Fruit fly (Drosophila melanogaster) whole organism, embryonic: ENCODE data around the gene ps.
A peak's percentile ranks its signal among the peaks of the same experiment; 100 is the strongest.

Experiments used
- Antp ChIP-seq: fragments of 200-800 bp; sonication (Bioruptor generic); optimal IDR thresholded peaks from 3 replicates; lab custom pipeline; 2016; ENCODE audit warnings: missing biosample characterization, missing genetic modification characterization
- Atf-2 ChIP-seq: fragments of 200-800 bp; sonication (Bioruptor generic); optimal IDR thresholded peaks from 2 replicates; lab custom pipeline; 2016; ENCODE audit warnings: missing biosample characterization, missing genetic modification characterization
- Atf3 ChIP-seq: fragments of 200-800 bp; sonication (Bioruptor generic); optimal IDR thresholded peaks from 3 replicates; lab custom pipeline; 2016; ENCODE audit warnings: missing biosample characterization, missing genetic modification characterization
- Atf6 ChIP-seq: fragments of 200-800 bp; sonication (Bioruptor generic); IDR thresholded peaks from 2 replicates; pipeline ENCODE4 v1.3.6; 2022; ENCODE audit warnings: missing biosample characterization, missing genetic modification characterization
- CG10147 ChIP-seq: fragments of 200-800 bp; sonication (Bioruptor generic); optimal IDR thresholded peaks from 2 replicates; lab custom pipeline; 2019; ENCODE audit warnings: missing biosample characterization, mild to moderate bottlenecking, missing genetic modification characterization, moderate library complexity
- CG10321 ChIP-seq: fragments of 200-800 bp; sonication (Bioruptor generic); IDR thresholded peaks from 2 replicates; pipeline ENCODE4 v1.3.6; 2022; ENCODE audit warnings: missing biosample characterization, missing genetic modification characterization
- CG10462 ChIP-seq: fragments of 200-800 bp; sonication (Bioruptor generic); optimal IDR thresholded peaks from 2 replicates; lab custom pipeline; 2016; ENCODE audit warnings: missing biosample characterization, missing genetic modification characterization
- CG11695 ChIP-seq: fragments of 200-800 bp; sonication (Bioruptor generic); IDR thresholded peaks from 3 replicates; pipeline ENCODE4 v1.3.6; 2022; ENCODE audit warnings: missing biosample characterization, missing genetic modification characterization
- CG12659 ChIP-seq: fragments of 200-800 bp; sonication (Bioruptor generic); optimal IDR thresholded peaks from 3 replicates; lab custom pipeline; 2017; ENCODE audit warnings: mild to moderate bottlenecking, missing biosample characterization, missing genetic modification reagents, missing genetic modification characterization
- CG14710 ChIP-seq: fragments of 200-800 bp; sonication (Bioruptor generic); optimal IDR thresholded peaks from 3 replicates; lab custom pipeline; 2019; ENCODE audit warnings: missing biosample characterization, mild to moderate bottlenecking, missing genetic modification characterization, moderate library complexity
- CG1529 ChIP-seq: fragments of 200-800 bp; sonication (Bioruptor generic); optimal IDR thresholded peaks from 3 replicates; lab custom pipeline; 2018; ENCODE audit warnings: missing biosample characterization, missing genetic modification characterization
- CG15601 ChIP-seq: fragments of 200-800 bp; sonication (Bioruptor generic); optimal IDR thresholded peaks from 3 replicates; lab custom pipeline; 2019; ENCODE audit warnings: missing biosample characterization, mild to moderate bottlenecking, missing genetic modification characterization, moderate library complexity
- CG1603 ChIP-seq: fragments of 200-800 bp; sonication (Bioruptor generic); optimal IDR thresholded peaks from 2 replicates; lab custom pipeline; 2019; ENCODE audit warnings: missing biosample characterization, mild to moderate bottlenecking, missing genetic modification characterization, moderate library complexity
- CG16813 ChIP-seq: fragments of 200-800 bp; sonication (Bioruptor generic); IDR thresholded peaks from 3 replicates; pipeline ENCODE4 v1.3.6; 2022; ENCODE audit warnings: missing biosample characterization, missing genetic modification characterization; ENCODE audit not compliant: partially characterized antibody
- CG17361 ChIP-seq: fragments of 200-800 bp; sonication (Bioruptor generic); IDR thresholded peaks from 3 replicates; pipeline ENCODE4 v1.3.6; 2022; ENCODE audit warnings: missing biosample characterization, missing genetic modification characterization
- CG3281 ChIP-seq: fragments of 200-800 bp; sonication (Bioruptor generic); optimal IDR thresholded peaks from 3 replicates; lab custom pipeline; 2017; ENCODE audit warnings: missing biosample characterization, mild to moderate bottlenecking, missing genetic modification characterization
- CG34422 ChIP-seq: fragments of 200-800 bp; sonication (Bioruptor generic); IDR thresholded peaks from 3 replicates; pipeline ENCODE4 v1.3.6; 2022; ENCODE audit warnings: missing biosample characterization, missing genetic modification characterization
- CG3995 ChIP-seq: fragments of 200-800 bp; sonication (Bioruptor generic); optimal IDR thresholded peaks from 3 replicates; lab custom pipeline; 2016; ENCODE audit warnings: missing biosample characterization, missing genetic modification characterization
- CG4282 ChIP-seq: fragments of 200-800 bp; sonication (Bioruptor generic); optimal IDR thresholded peaks from 2 replicates; lab custom pipeline; 2016; ENCODE audit warnings: missing biosample characterization, missing genetic modification characterization
- CG4730 ChIP-seq: fragments of 200-800 bp; sonication (Bioruptor generic); IDR thresholded peaks from 2 replicates; pipeline ENCODE4 v1.3.6; 2022; ENCODE audit warnings: missing biosample characterization, missing genetic modification characterization
- CG4854 ChIP-seq: fragments of 200-800 bp; sonication (Bioruptor generic); optimal IDR thresholded peaks from 2 replicates; lab custom pipeline; 2016; ENCODE audit warnings: missing biosample characterization, missing genetic modification characterization, inconsistent platforms
- CG5953 ChIP-seq: fragments of 200-800 bp; sonication (Bioruptor generic); IDR thresholded peaks from 2 replicates; pipeline ENCODE4 v1.3.6; 2022; ENCODE audit warnings: missing biosample characterization, missing genetic modification characterization
- CG6683 ChIP-seq: fragments of 200-800 bp; sonication (Bioruptor generic); optimal IDR thresholded peaks from 2 replicates; lab custom pipeline; 2017; ENCODE audit warnings: missing biosample characterization, mild to moderate bottlenecking, missing genetic modification characterization, missing genetic modification reagents
- CG9215 ChIP-seq: fragments of 200-800 bp; sonication (Bioruptor generic); IDR thresholded peaks from 2 replicates; pipeline ENCODE4 v1.3.6; 2022; ENCODE audit warnings: missing biosample characterization, missing genetic modification characterization
- CG9817 ChIP-seq: fragments of 200-800 bp; sonication (Bioruptor generic); optimal IDR thresholded peaks from 2 replicates; lab custom pipeline; 2018; ENCODE audit warnings: missing biosample characterization, mild to moderate bottlenecking, missing genetic modification characterization, moderate library complexity
- Dp ChIP-seq: fragments of 200-800 bp; sonication (Bioruptor generic); optimal IDR thresholded peaks from 2 replicates; lab custom pipeline; 2018; ENCODE audit warnings: missing biosample characterization, mild to moderate bottlenecking, missing genetic modification characterization, moderate library complexity
- E2f1 ChIP-seq: fragments of 200-800 bp; sonication (Bioruptor generic); IDR thresholded peaks from 2 replicates; pipeline ENCODE4 v1.3.6; 2022; ENCODE audit warnings: missing biosample characterization, missing genetic modification characterization
- Kr ChIP-seq: fragments of 200-800 bp; sonication (Bioruptor generic); optimal IDR thresholded peaks from 2 replicates; lab custom pipeline; 2017; ENCODE audit warnings: missing biosample characterization, mild to moderate bottlenecking, missing genetic modification characterization
- NC2β ChIP-seq: fragments of 200-800 bp; sonication (Bioruptor generic); optimal IDR thresholded peaks from 2 replicates; lab custom pipeline; 2016; ENCODE audit warnings: missing biosample characterization, missing genetic modification characterization
- Scr ChIP-seq: fragments of 200-800 bp; sonication (Bioruptor generic); IDR thresholded peaks from 2 replicates; pipeline ENCODE4 v1.3.6; 2022; ENCODE audit warnings: missing biosample characterization, missing genetic modification characterization; ENCODE audit not compliant: partially characterized antibody
- Tbp ChIP-seq: fragments of >200 bp; optimal IDR thresholded peaks from 2 replicates; lab custom pipeline; 2018; ENCODE audit warnings: missing biosample characterization, missing genetic modification characterization
- Xbp1 ChIP-seq: fragments of 200-800 bp; sonication (Bioruptor generic); optimal IDR thresholded peaks from 3 replicates; lab custom pipeline; 2016; ENCODE audit warnings: missing biosample characterization, mild to moderate bottlenecking, missing genetic modification characterization
- chm ChIP-seq: fragments of 200-800 bp; sonication (Bioruptor generic); IDR thresholded peaks from 2 replicates; pipeline ENCODE4 v1.3.6; 2022; ENCODE audit warnings: missing biosample characterization, missing genetic modification characterization
- fd64A ChIP-seq: fragments of 200-800 bp; sonication (Bioruptor generic); optimal IDR thresholded peaks from 3 replicates; lab custom pipeline; 2018; ENCODE audit warnings: missing biosample characterization, mild to moderate bottlenecking, missing genetic modification characterization
- fd96Cb ChIP-seq: fragments of 200-800 bp; sonication (Bioruptor generic); optimal IDR thresholded peaks from 2 replicates; lab custom pipeline; 2018; ENCODE audit warnings: missing biosample characterization, mild to moderate bottlenecking, missing genetic modification characterization, moderate library complexity
- fu2 ChIP-seq: fragments of 200-800 bp; sonication (Bioruptor generic); optimal IDR thresholded peaks from 2 replicates; lab custom pipeline; 2016; ENCODE audit warnings: missing biosample characterization, missing genetic modification characterization
- gcm ChIP-seq: fragments of 200-800 bp; sonication (Bioruptor generic); optimal IDR thresholded peaks from 2 replicates; lab custom pipeline; 2019; ENCODE audit warnings: missing biosample characterization, mild to moderate bottlenecking, missing genetic modification characterization, moderate library complexity
- gcm2 ChIP-seq: fragments of 200-800 bp; sonication (Bioruptor generic); optimal IDR thresholded peaks from 2 replicates; lab custom pipeline; 2016; ENCODE audit warnings: missing biosample characterization, missing genetic modification characterization
- knrl ChIP-seq: fragments of 200-800 bp; sonication (Bioruptor generic); IDR thresholded peaks from 3 replicates; pipeline ENCODE4 v1.3.6; 2022; ENCODE audit warnings: missing biosample characterization, missing genetic modification characterization; ENCODE audit not compliant: partially characterized antibody
- lmd ChIP-seq: fragments of 200-800 bp; sonication (Bioruptor generic); IDR thresholded peaks from 2 replicates; pipeline ENCODE4 v1.3.6; 2022; ENCODE audit warnings: missing biosample characterization, missing genetic modification characterization
- nerfin-1 ChIP-seq: fragments of 200-800 bp; sonication (Bioruptor generic); optimal IDR thresholded peaks from 3 replicates; lab custom pipeline; 2019; ENCODE audit warnings: missing biosample characterization, mild to moderate bottlenecking, missing genetic modification characterization, moderate library complexity
- peb ChIP-seq: fragments of 200-800 bp; sonication (Bioruptor generic); IDR thresholded peaks from 2 replicates; pipeline ENCODE4 v1.3.6; 2022; ENCODE audit warnings: missing biosample characterization, missing genetic modification characterization
- pros ChIP-seq: fragments of 200-800 bp; sonication (Bioruptor generic); optimal IDR thresholded peaks from 3 replicates; lab custom pipeline; 2019; ENCODE audit warnings: missing biosample characterization, mild to moderate bottlenecking, missing genetic modification characterization, moderate library complexity
- pzg ChIP-seq: fragments of 200-800 bp; sonication (Bioruptor generic); optimal IDR thresholded peaks from 3 replicates; lab custom pipeline; 2018; ENCODE audit warnings: missing biosample characterization, mild to moderate bottlenecking, missing genetic modification characterization, moderate library complexity
- schlank ChIP-seq: fragments of 200-800 bp; sonication (Bioruptor generic); optimal IDR thresholded peaks from 2 replicates; lab custom pipeline; 2018; ENCODE audit warnings: missing biosample characterization, mild to moderate bottlenecking, missing genetic modification characterization
- sisA ChIP-seq: fragments of 200-800 bp; sonication (Bioruptor generic); IDR thresholded peaks from 2 replicates; pipeline ENCODE4 v1.3.6; 2022; ENCODE audit warnings: missing biosample characterization, missing genetic modification characterization
- sob ChIP-seq: fragments of 200-800 bp; sonication (Bioruptor generic); IDR thresholded peaks from 2 replicates; pipeline ENCODE4 v1.3.6; 2022; ENCODE audit warnings: missing biosample characterization, missing genetic modification characterization
- tgo ChIP-seq: fragments of 200-800 bp; sonication (Bioruptor generic); IDR thresholded peaks from 3 replicates; pipeline ENCODE4 v1.3.6; 2022; ENCODE audit warnings: missing biosample characterization, missing genetic modification characterization
- tin ChIP-seq: fragments of 200-800 bp; sonication (Bioruptor generic); optimal IDR thresholded peaks from 3 replicates; lab custom pipeline; 2016; ENCODE audit warnings: missing biosample characterization, missing genetic modification characterization

The ps gene

dm6 chr3R:9459385-9460285 is 41.9 kb downstream of the ps start (continued):
- TF ChIP-seq CG17361 (peak; percentile 70), fu2 (GFP tag; lab: Kevin White, UChicago) (peak; percentile 17), gcm2 (GFP tag; lab: Kevin White, UChicago) (no peak), fd64A (GFP tag; lab: Kevin White, UChicago) (no peak), CG11695 (GFP tag; lab: Robert Waterston, UW) (peak; percentile 72; the same call in 2 of the 3 replicates), NC2β (no peak), nerfin-1 (tag; lab: Kevin White, UChicago) (peak; percentile 51), tin (GFP tag; lab: Kevin White, UChicago) (peak; percentile 61), CG34422 (GFP tag; lab: Robert Waterston, UW) (peak; percentile 49; the same call in 1 of the 3 replicates), CG1603 (tag; lab: Kevin White, UChicago) (peak; percentile 28), chm (GFP tag; lab: Robert Waterston, UW) (peak; percentile 37; the same call in 1 of the 2 replicates), Kr (no peak), CG9215 (GFP tag; lab: Robert Waterston, UW) (peak; percentile 67), Scr (GFP tag; lab: Robert Waterston, UW) (no peak), schlank (peak; percentile 46), gcm (GFP tag; lab: Kevin White, UChicago) (peak; percentile 55), CG9817 (tag; lab: Kevin White, UChicago) (peak; percentile 73), peb (GFP tag; lab: Robert Waterston, UW) (0 out of 2 replicates have a peak, but pooled peaks have one; percentile 6), sob (no peak), CG12659 (GFP tag; lab: Kevin White, UChicago) (peak; percentile 78), CG5953 (no peak), lmd (peak; percentile 74), sisA (GFP tag; lab: Robert Waterston, UW) (peak; percentile 50; the same call in 1 of the 2 replicates), Atf3 (no peak), CG4730 (GFP tag; lab: Robert Waterston, UW) (peak; percentile 43; the same call in 1 of the 2 replicates), CG14710 (tag; lab: Kevin White, UChicago) (peak; percentile 27), fd96Cb (tag; lab: Kevin White, UChicago) (peak; percentile 46), Atf6 (GFP tag; lab: Robert Waterston, UW) (peak; percentile 78), CG3281 (GFP tag; lab: Kevin White, UChicago) (peak; percentile 86), CG15601 (tag; lab: Kevin White, UChicago) (peak; percentile 53), CG10321 (GFP tag; lab: Robert Waterston, UW) (no peak), CG3995 (peak; percentile 15), Atf-2 (GFP tag; lab: Kevin White, UChicago) (peak; percentile 8), knrl (GFP tag; lab: Robert Waterston, UW) (no peak), Tbp (GFP tag; lab: Kevin White, UChicago) (no peak), pzg (GFP tag; lab: Kevin White, UChicago) (no peak), CG16813 (GFP tag; lab: Robert Waterston, UW) (no peak), CG10147 (GFP tag; lab: Kevin White, UChicago) (peak; percentile 84), Antp (GFP tag; lab: Kevin White, UChicago) (peak; percentile 51), CG1529 (GFP tag; lab: Kevin White, UChicago) (peak; percentile 21), tgo (peak; percentile 66; the same call in 2 of the 3 replicates), CG6683 (GFP tag; lab: Kevin White, UChicago) (peak; percentile 73), Xbp1 (peak; percentile 61), CG10462 (GFP tag; lab: Kevin White, UChicago) (no peak), Dp (no peak), CG4282 (GFP tag; lab: Kevin White, UChicago) (no peak), CG4854 (GFP tag; lab: Kevin White, UChicago) (peak; percentile 27), E2f1 (peak; percentile 32; the same call in 1 of the 2 replicates), pros (no peak)
